Worm (Caenorhabditis elegans): ENCODE results near the gene srsx-12.
A peak's percentile ranks its signal among the peaks of the same experiment; 100 is the strongest.

srsx-12 gene

DNA sequence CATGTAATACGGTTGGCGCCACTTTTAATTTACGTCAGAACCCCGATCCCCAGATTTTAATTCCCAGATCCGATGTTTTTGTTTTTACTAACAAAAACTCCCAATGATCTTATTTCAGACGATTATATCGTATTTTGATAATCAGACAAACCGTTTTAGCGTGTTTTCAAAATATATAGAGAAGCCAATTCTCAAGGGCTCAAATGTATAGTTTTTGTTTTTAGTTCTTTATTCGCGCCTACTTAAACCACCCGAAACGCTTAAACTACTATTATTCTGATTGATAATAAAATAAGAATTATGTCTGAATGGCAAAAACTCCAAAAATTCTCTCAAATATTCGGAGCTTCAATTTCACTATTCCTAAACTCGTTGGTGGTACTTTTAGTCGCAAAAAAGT, 24.2 kb downstream of the srsx-12 start, which contains the start of gene str-208:
Gene str-208 (plus strand): TSS at position 301 of the 400 bp plus-strand sequence.
- TF ChIP-seq R02D3.7 (tag; optimal IDR thresholded peaks at IDR 0.05), result no peak
- no peak for TF ChIP-seq lsy-12 (tag; optimal IDR thresholded peaks at IDR 0.05)
- TF ChIP-seq mml-1 (tag; optimal IDR thresholded peaks at IDR 0.05), result no peak
- no peak for TF ChIP-seq zag-1 (tag; optimal IDR thresholded peaks at IDR 0.05)
- no peak for TF ChIP-seq nhr-11 (tag; optimal IDR thresholded peaks at IDR 0.05)
- no peak for TF ChIP-seq ceh-82 (tag; optimal IDR thresholded peaks at IDR 0.05)

DNA sequence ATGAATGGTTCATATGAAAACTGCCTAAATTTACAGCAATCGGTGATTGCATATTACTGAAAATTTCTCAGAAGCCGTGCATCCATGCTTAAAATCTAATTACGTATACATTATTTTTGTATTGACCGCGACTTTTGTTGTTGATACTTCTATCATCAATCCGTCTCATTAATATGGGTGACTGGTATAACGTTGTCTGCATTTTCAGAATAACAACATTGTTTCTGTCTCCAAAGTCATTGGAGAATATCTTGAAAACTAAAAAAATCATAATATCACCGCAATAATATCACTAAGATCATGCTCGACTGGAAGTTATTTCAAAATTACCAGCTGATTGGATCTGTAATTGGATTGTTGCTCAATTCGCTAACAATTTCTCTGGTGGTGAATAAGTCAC, 29.3 kb downstream of the srsx-12 start, which contains the start of gene str-207:
Gene str-207 (plus strand): TSS at position 301 of the 400 bp plus-strand sequence.
- TF ChIP-seq ztf-11 (tag; optimal IDR thresholded peaks at IDR 0.05), result no peak
- TF ChIP-seq nhr-12 (tag; optimal IDR thresholded peaks at IDR 0.05), result no peak
- no peak for TF ChIP-seq ceh-9 (tag; optimal IDR thresholded peaks at IDR 0.05)
- TF ChIP-seq elt-3 (tag; optimal IDR thresholded peaks at IDR 0.05), result no peak
- no peak for TF ChIP-seq fkh-2 (tag; optimal IDR thresholded peaks at IDR 0.05)
- no peak for TF ChIP-seq mdl-1 (tag; optimal IDR thresholded peaks at IDR 0.05)
- TF ChIP-seq lin-15B (tag; optimal IDR thresholded peaks at IDR 0.05), result no peak
- TF ChIP-seq nhr-67 (tag; optimal IDR thresholded peaks at IDR 0.05), result no peak
- no peak for TF ChIP-seq zag-1 (tag; optimal IDR thresholded peaks at IDR 0.05)
- TF ChIP-seq sea-2 (GFP tag; optimal IDR thresholded peaks at IDR 0.05), result no peak

DNA sequence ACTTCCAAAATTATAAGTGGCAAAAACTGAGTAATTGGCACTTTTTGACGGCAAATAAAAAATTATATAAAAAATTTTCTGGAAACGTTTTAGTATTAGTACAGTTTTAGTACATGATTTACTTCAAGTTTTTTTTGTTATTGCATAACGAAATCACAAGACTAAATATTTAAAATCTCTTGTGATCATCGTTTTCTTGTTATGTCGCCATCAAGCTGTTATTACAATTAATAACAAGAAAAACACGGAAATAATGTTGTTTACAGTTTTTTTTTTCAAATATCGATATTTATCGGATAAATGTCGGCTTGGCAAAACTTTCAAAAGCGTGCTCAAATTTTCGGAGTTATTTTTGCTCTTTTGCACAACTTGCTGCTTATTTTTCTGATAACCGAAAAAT, 32.1 kb downstream of the srsx-12 start, which contains the start of gene str-209:
Gene str-209 (plus strand): TSS at position 301 of the 400 bp plus-strand sequence.
- TF ChIP-seq nhr-77 (tag; optimal IDR thresholded peaks at IDR 0.05) (no peak), nfya-1 (tag; optimal IDR thresholded peaks at IDR 0.05; ENCODE audit: insufficient read depth) (no peak), elt-3 (tag; optimal IDR thresholded peaks at IDR 0.05) (no peak), unc-62 (GFP tag; optimal IDR thresholded peaks at IDR 0.05) (no peak)

DNA sequence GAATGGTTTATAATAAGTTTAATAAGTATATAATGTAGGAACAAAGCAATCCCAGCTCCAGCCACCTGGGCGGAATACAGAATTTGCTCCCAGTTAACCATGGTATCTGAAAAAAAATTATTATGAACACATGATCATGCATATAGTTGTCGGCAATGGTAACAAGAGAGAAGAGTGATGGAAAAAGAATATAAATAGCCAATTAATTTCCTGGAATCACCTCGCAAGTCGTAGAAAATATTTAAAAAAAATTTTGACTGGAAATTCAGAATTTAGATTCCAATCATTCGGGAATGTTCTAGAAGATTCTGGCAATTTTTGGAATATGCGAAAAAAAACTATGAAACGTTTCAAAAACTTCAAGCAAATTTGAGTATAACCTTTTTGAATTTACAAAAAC, 36.6 kb downstream of the srsx-12 start, which contains the start of gene str-211:
Gene str-211 (minus strand): TSS at position 101 of the 400 bp plus-strand sequence.
- no peak for TF ChIP-seq nhr-28 (tag; optimal IDR thresholded peaks at IDR 0.05)
- no peak for TF ChIP-seq lin-39 (tag; optimal IDR thresholded peaks at IDR 0.05)
- TF ChIP-seq elt-2 (tag; optimal IDR thresholded peaks at IDR 0.05), result no peak
- no peak for TF ChIP-seq nhr-77 (tag; optimal IDR thresholded peaks at IDR 0.05)
- no peak for TF ChIP-seq nhr-12 (tag; optimal IDR thresholded peaks at IDR 0.05)
- no peak for TF ChIP-seq nhr-237 (tag; optimal IDR thresholded peaks at IDR 0.05)
- TF ChIP-seq egl-27 (tag; optimal IDR thresholded peaks at IDR 0.05), result no peak
- TF ChIP-seq nhr-25 (tag; optimal IDR thresholded peaks at IDR 0.05), result no peak

DNA sequence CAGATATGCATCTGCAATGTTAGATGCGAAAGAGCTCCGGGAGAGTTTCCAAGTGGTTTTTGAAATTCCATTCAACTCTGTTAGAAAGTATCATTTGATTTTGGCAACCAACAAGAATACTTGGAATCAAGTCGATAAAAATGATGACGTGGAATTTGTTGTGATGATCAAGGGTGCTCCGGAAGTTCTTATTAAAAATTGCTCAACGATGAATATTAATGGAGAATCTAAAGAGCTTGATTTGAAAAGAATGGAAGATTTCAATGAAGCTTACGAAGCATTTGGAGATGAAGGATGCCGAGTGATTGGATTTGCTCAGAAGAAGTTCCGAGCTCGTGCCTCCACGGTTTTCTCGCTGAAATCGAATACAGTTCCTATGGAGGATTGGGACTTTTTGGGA, 43.4 kb downstream of the srsx-12 start:
- TF ChIP-seq nhr-77 (tag; optimal IDR thresholded peaks at IDR 0.05) (no peak), ceh-82 (tag; optimal IDR thresholded peaks at IDR 0.05) (no peak), fkh-2 (tag; optimal IDR thresholded peaks at IDR 0.05) (no peak), nhr-76 (tag; optimal IDR thresholded peaks at IDR 0.05) (no peak), ceh-16 (tag; optimal IDR thresholded peaks at IDR 0.05) (no peak), unc-62 (GFP tag; optimal IDR thresholded peaks at IDR 0.05) (no peak), elt-2 (tag; optimal IDR thresholded peaks at IDR 0.05) (no peak), zag-1 (tag; optimal IDR thresholded peaks at IDR 0.05) (no peak), nhr-25 (tag; optimal IDR thresholded peaks at IDR 0.05) (no peak), nhr-237 (tag; optimal IDR thresholded peaks at IDR 0.05) (no peak), snpc-4 (tag; optimal IDR thresholded peaks at IDR 0.05) (no peak), nhr-67 (tag; optimal IDR thresholded peaks at IDR 0.05) (no peak), hmg-11 (tag; optimal IDR thresholded peaks at IDR 0.05) (no peak), nhr-23 (tag; optimal IDR thresholded peaks at IDR 0.05) (no peak), fos-1 (tag; optimal IDR thresholded peaks at IDR 0.05) (no peak), ztf-4 (tag; optimal IDR thresholded peaks at IDR 0.05) (no peak)

DNA sequence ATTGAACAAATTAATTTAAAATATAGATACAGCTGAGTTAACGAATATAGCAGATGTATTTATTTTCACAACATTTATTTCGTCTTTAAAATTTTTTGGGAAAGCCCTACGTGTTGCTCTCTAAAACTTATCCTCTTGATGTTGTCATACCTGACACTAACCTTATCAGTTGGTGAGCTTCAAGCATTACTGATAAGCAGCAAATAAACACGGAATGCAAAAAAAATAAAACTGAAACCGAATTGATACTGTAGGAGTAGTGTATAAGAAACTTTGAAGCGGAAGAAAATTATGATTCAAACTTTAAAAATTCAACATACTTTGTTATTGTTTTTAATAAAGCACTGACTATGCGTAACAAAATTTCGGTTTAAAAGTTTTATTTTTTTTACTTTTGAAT, 45.7 kb downstream of the srsx-12 start:
- TF ChIP-seq elt-3 (tag; optimal IDR thresholded peaks at IDR 0.05) (no peak), eor-1 (tag; optimal IDR thresholded peaks at IDR 0.05) (no peak), ztf-4 (tag; optimal IDR thresholded peaks at IDR 0.05) (no peak), elt-2 (tag; optimal IDR thresholded peaks at IDR 0.05) (peak; percentile 37), nhr-12 (tag; optimal IDR thresholded peaks at IDR 0.05) (no peak), nfya-1 (tag; optimal IDR thresholded peaks at IDR 0.05; ENCODE audit: insufficient read depth) (no peak), pqm-1 (tag; optimal IDR thresholded peaks at IDR 0.05) (peak; percentile 51), nhr-76 (tag; optimal IDR thresholded peaks at IDR 0.05) (no peak), fkh-2 (tag; optimal IDR thresholded peaks at IDR 0.05) (no peak), nhr-67 (tag; optimal IDR thresholded peaks at IDR 0.05) (no peak), ZK546.5 (tag; optimal IDR thresholded peaks at IDR 0.05) (no peak), ceh-16 (tag; optimal IDR thresholded peaks at IDR 0.05) (no peak)
